Worm (Caenorhabditis elegans) whole organism, L4 larva: ENCODE measurements around the gene sri-34.

Experiments
- T20F7.1 ChIP-seq: fragments of 200-800 bp; sonication (Bioruptor generic); optimal IDR thresholded peaks from 2 replicates; lab custom pipeline; 2018; ENCODE audit warnings: mild to moderate bottlenecking, missing genetic modification characterization, missing compliant biosample characterization
- gei-8 ChIP-seq: fragments of 200-800 bp; sonication (Bioruptor generic); optimal IDR thresholded peaks from 2 replicates; lab custom pipeline; 2018; ENCODE audit warnings: mild to moderate bottlenecking, missing genetic modification characterization, missing compliant biosample characterization
- lsy-2 ChIP-seq, 2 experiments: fragments of 150-350 bp in 1 of 2; sonication (generic microtip) in 1 of 2; optimal IDR thresholded peaks; 2 replicates each; lab custom pipeline; 2014 to 2017; ENCODE audit warnings: missing biosample characterization in 2 of 2, missing genetic modification characterization in 2 of 2
- madf-9 ChIP-seq: fragments of 200-800 bp; sonication (Bioruptor generic); conservative IDR thresholded peaks from 2 replicates; pipeline ENCODE4 v1.3.6; 2022; ENCODE audit warnings: missing genetic modification reagents, missing genetic modification characterization, missing compliant biosample characterization

ce11 chrII:3196966-3197365 is 38.1 kb upstream of the sri-34 start, which contains the start of gene gcy-15:
- no peak for TF ChIP-seq lsy-2 (tag; optimal IDR thresholded peaks at IDR 0.05; lab: Kevin White, UChicago)
- no peak for TF ChIP-seq gei-8 (GFP tag; lab: Kevin White, UChicago)
- TF ChIP-seq T20F7.1 (GFP tag; lab: Kevin White, UChicago): no peak
- TF ChIP-seq madf-9 (GFP tag; lab: Robert Waterston, UW): no peak
